Worm (Caenorhabditis elegans) whole organism, L1 larva: ENCODE data around the gene nas-20.

Source experiments
- C04F5.9 ChIP-seq: sonication (generic microtip); optimal IDR thresholded peaks from 2 replicates; lab custom pipeline; 2016; ENCODE audit warnings: missing genetic modification characterization, missing compliant biosample characterization
- aha-1 ChIP-seq: fragments of 150-350 bp; optimal IDR thresholded peaks from 2 replicates; lab custom pipeline; 2014; ENCODE audit warnings: missing biosample characterization, missing genetic modification characterization
- alr-1 ChIP-seq: fragments of 200-800 bp; sonication (Bioruptor generic); optimal IDR thresholded peaks from 2 replicates; lab custom pipeline; 2018; ENCODE audit warnings: borderline replicate concordance, mild to moderate bottlenecking, missing genetic modification characterization, missing compliant biosample characterization
- blmp-1 ChIP-seq: fragments of 150-350 bp; optimal IDR thresholded peaks from 2 replicates; lab custom pipeline; 2014; ENCODE audit warnings: missing biosample characterization, missing genetic modification characterization
- ceh-8 ChIP-seq: fragments of 200-800 bp; sonication (Bioruptor generic); optimal IDR thresholded peaks from 2 replicates; lab custom pipeline; 2018; ENCODE audit warnings: mild to moderate bottlenecking, missing genetic modification characterization, moderate library complexity, missing compliant biosample characterization
- ceh-82 ChIP-seq, 3 experiments: fragments of 150-350 bp in 1 of 3; sonication (generic microtip) in 2 of 3; optimal IDR thresholded peaks; 2 replicates each; lab custom pipeline; 2014 to 2017; ENCODE audit warnings: missing biosample characterization in 3 of 3, missing genetic modification characterization in 3 of 3
- ceh-90 ChIP-seq: sonication (generic microtip); optimal IDR thresholded peaks from 2 replicates; lab custom pipeline; 2016; ENCODE audit warnings: missing genetic modification characterization, missing compliant biosample characterization
- ces-1 ChIP-seq: fragments of 150-350 bp; optimal IDR thresholded peaks from 2 replicates; lab custom pipeline; 2014; ENCODE audit warnings: missing biosample characterization, missing genetic modification reagents, missing genetic modification characterization
- dpl-1 ChIP-seq, 3 experiments: fragments of 150-350 bp in 2 of 3; sonication (generic microtip) in 1 of 3; optimal IDR thresholded peaks; 2 replicates each; lab custom pipeline; 2014 to 2017; ENCODE audit warnings: missing biosample characterization in 3 of 3, missing genetic modification characterization in 3 of 3, missing genetic modification reagents in 3 of 3
- dsc-1 ChIP-seq: sonication (generic microtip); optimal IDR thresholded peaks from 2 replicates; lab custom pipeline; 2016; ENCODE audit warnings: mild to moderate bottlenecking, missing genetic modification characterization, missing compliant biosample characterization
- efl-1 ChIP-seq, 4 experiments: fragments of 150-350 bp; optimal IDR thresholded peaks in 3 of 4; peaks in 1 of 4; 1 replicate in 1 of 4; 2 replicates in 3 of 4; lab custom pipeline; 2014; ENCODE audit warnings: missing biosample characterization in 2 of 4, missing genetic modification characterization in 2 of 4, missing genetic modification reagents in 2 of 4
- efl-3 ChIP-seq: fragments of 200-800 bp; sonication (Bioruptor generic); optimal IDR thresholded peaks from 2 replicates; lab custom pipeline; 2018; ENCODE audit warnings: mild to moderate bottlenecking, missing genetic modification characterization, missing compliant biosample characterization
- egl-13 ChIP-seq: sonication (generic microtip); optimal IDR thresholded peaks from 2 replicates; lab custom pipeline; 2016; ENCODE audit warnings: missing genotype, missing genetic modification reagents, missing genetic modification characterization, missing compliant biosample characterization
- egl-27 ChIP-seq, 2 experiments: fragments of 150-350 bp in 1 of 2; sonication (generic microtip); optimal IDR thresholded peaks; 3 replicates each; lab custom pipeline; 2017 to 2018; ENCODE audit warnings: missing biosample characterization in 2 of 2, missing genetic modification characterization in 2 of 2, missing genetic modification reagents in 2 of 2
- elt-3 ChIP-seq, 6 experiments: fragments of 150-350 bp in 1 of 6; sonication (generic microtip); optimal IDR thresholded peaks; 2 replicates each; lab custom pipeline; 2017 to 2018; ENCODE audit warnings: missing biosample characterization in 6 of 6, missing genetic modification characterization in 6 of 6, inconsistent platforms in 1 of 6
- fkh-10 ChIP-seq: sonication (generic microtip); optimal IDR thresholded peaks from 2 replicates; lab custom pipeline; 2017; ENCODE audit warnings: missing biosample characterization, missing genetic modification reagents, missing genetic modification characterization
- fkh-8 ChIP-seq: sonication (generic microtip); optimal IDR thresholded peaks from 2 replicates; lab custom pipeline; 2016; ENCODE audit warnings: mild to moderate bottlenecking, missing genetic modification characterization, missing compliant biosample characterization
- grh-1 ChIP-seq: fragments of 200-800 bp; sonication (Bioruptor generic); IDR thresholded peaks from 2 replicates; pipeline ENCODE4 v1.3.6; 2022; ENCODE audit warnings: missing genetic modification reagents, missing genetic modification characterization, missing compliant biosample characterization
- isw-1 ChIP-seq: fragments of 200-800 bp; sonication (Bioruptor generic); IDR thresholded peaks from 2 replicates; pipeline ENCODE4 v1.3.6; 2022; ENCODE audit warnings: missing genetic modification characterization, missing compliant biosample characterization
- jun-1 ChIP-seq: fragments of 150-350 bp; optimal IDR thresholded peaks from 2 replicates; lab custom pipeline; 2014; ENCODE audit warnings: missing biosample characterization, missing genetic modification reagents, missing genetic modification characterization
- lin-13 ChIP-seq: fragments of 150-350 bp; optimal IDR thresholded peaks from 2 replicates; lab custom pipeline; 2014; ENCODE audit warnings: missing biosample characterization, missing genetic modification reagents, missing genetic modification characterization
- lin-14 ChIP-seq: fragments of 200-800 bp; sonication (Bioruptor generic); optimal IDR thresholded peaks from 2 replicates; lab custom pipeline; 2018; ENCODE audit warnings: mild to moderate bottlenecking, missing genetic modification characterization, moderate library complexity, missing compliant biosample characterization
- lin-39 ChIP-seq: fragments of 150-350 bp; optimal IDR thresholded peaks from 2 replicates; lab custom pipeline; 2014; ENCODE audit warnings: missing biosample characterization, missing genetic modification reagents, missing genetic modification characterization
- lir-3 ChIP-seq: sonication (generic microtip); optimal IDR thresholded peaks from 2 replicates; lab custom pipeline; 2016; ENCODE audit warnings: mild to moderate bottlenecking, missing genetic modification characterization, moderate library complexity, missing compliant biosample characterization; ENCODE audit not compliant: poor library complexity
- mab-9 ChIP-seq: fragments of 200-800 bp; sonication (Bioruptor generic); IDR thresholded peaks from 2 replicates; pipeline ENCODE4 v1.3.6; 2022; ENCODE audit warnings: missing genetic modification reagents, missing genetic modification characterization, missing compliant biosample characterization
- mef-2 ChIP-seq: fragments of 150-350 bp; optimal IDR thresholded peaks from 2 replicates; lab custom pipeline; 2014; ENCODE audit warnings: missing biosample characterization, missing genetic modification characterization
- mep-1 ChIP-seq: fragments of 150-350 bp; optimal IDR thresholded peaks from 2 replicates; lab custom pipeline; 2014; ENCODE audit warnings: missing biosample characterization, missing genetic modification characterization
- nhr-237 ChIP-seq: fragments of 150-350 bp; optimal IDR thresholded peaks from 2 replicates; lab custom pipeline; 2014; ENCODE audit warnings: missing biosample characterization, missing genetic modification characterization
- nhr-47 ChIP-seq: sonication (generic microtip); optimal IDR thresholded peaks from 2 replicates; lab custom pipeline; 2016; ENCODE audit warnings: mild to moderate bottlenecking, missing genetic modification characterization, moderate library complexity, missing compliant biosample characterization
- nhr-71 ChIP-seq: sonication (generic microtip); optimal IDR thresholded peaks from 2 replicates; lab custom pipeline; 2016; ENCODE audit warnings: mild to moderate bottlenecking, missing genetic modification characterization, moderate library complexity, missing compliant biosample characterization
- nhr-85 ChIP-seq: sonication (generic microtip); peaks from one replicate; lab custom pipeline; 2016; ENCODE audit warnings: missing genetic modification characterization, inconsistent platforms, missing compliant biosample characterization
- snu-23 ChIP-seq: sonication (generic microtip); optimal IDR thresholded peaks from 2 replicates; lab custom pipeline; 2016; ENCODE audit warnings: missing genetic modification characterization, missing compliant biosample characterization
- sox-4 ChIP-seq: sonication (generic microtip); optimal IDR thresholded peaks from 2 replicates; lab custom pipeline; 2016; ENCODE audit warnings: missing genetic modification characterization, missing compliant biosample characterization
- tbx-2 ChIP-seq: sonication (generic microtip); optimal IDR thresholded peaks from 2 replicates; lab custom pipeline; 2016; ENCODE audit warnings: missing genetic modification characterization, missing compliant biosample characterization
- unc-62 ChIP-seq: fragments of 150-350 bp; optimal IDR thresholded peaks from 2 replicates; lab custom pipeline; 2014; ENCODE audit warnings: missing biosample characterization, missing genetic modification reagents, missing genetic modification characterization
- unc-86 ChIP-seq: sonication (generic microtip); optimal IDR thresholded peaks from 2 replicates; lab custom pipeline; 2016; ENCODE audit warnings: missing genetic modification characterization, missing compliant biosample characterization
- unc-98 ChIP-seq: fragments of 200-800 bp; sonication (Bioruptor generic); IDR thresholded peaks from 2 replicates; pipeline ENCODE4 v1.3.6; 2022; ENCODE audit warnings: missing genetic modification characterization, missing compliant biosample characterization
- vab-15 ChIP-seq: sonication (generic microtip); optimal IDR thresholded peaks from 2 replicates; lab custom pipeline; 2017; ENCODE audit warnings: missing genotype, mild to moderate bottlenecking, missing genetic modification characterization, missing compliant biosample characterization
- xbp-1 ChIP-seq: sonication (generic microtip); optimal IDR thresholded peaks from 2 replicates; lab custom pipeline; 2016; ENCODE audit warnings: missing genetic modification characterization, missing compliant biosample characterization
- zag-1 ChIP-seq: fragments of 150-350 bp; optimal IDR thresholded peaks from 2 replicates; lab custom pipeline; 2014; ENCODE audit warnings: missing biosample characterization, missing genetic modification characterization
- ztf-11 ChIP-seq, 2 experiments: sonication (generic microtip); optimal IDR thresholded peaks; 2 replicates each; lab custom pipeline; 2016 to 2017; ENCODE audit warnings: missing genetic modification characterization in 2 of 2, missing biosample characterization in 1 of 2, missing compliant biosample characterization in 1 of 2

Gene nas-20

ce11 chrV:11430823-11431222 lies 41.3 kb downstream of the nas-20 start:
- TF ChIP-seq ces-1 (no peak), ceh-90 (tag; lab: Kevin White, UChicago) (no peak), fkh-10 (GFP tag; lab: Kevin White, UChicago) (peak; percentile 72), lin-14 (GFP tag; lab: Kevin White, UChicago) (peak; percentile 11)

DNA sequence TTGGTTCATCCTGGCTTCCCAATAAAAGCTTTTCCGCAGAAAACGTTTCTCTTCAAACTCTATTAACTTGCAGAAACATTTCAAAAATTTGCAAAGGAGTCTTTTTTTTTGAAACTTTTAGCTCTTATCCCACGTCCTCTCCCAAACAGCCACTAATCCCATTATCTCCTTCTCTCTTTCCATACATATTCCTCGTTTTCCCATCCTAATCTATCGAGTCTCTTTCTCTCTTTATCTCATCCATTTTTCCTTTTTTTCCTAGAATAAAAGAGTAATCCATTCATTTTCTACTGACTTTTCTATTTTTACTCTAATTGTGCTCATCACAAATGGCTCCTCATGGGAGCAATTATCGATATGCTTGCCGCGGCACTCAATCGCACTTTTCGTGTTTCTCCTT lies 43.4 kb downstream of the nas-20 start:
- TF ChIP-seq zag-1 (tag; lab: Kevin White, UChicago) = peak; percentile 11
- peak; percentile 53 for TF ChIP-seq ces-1
- no peak for TF ChIP-seq lir-3 (tag; lab: Kevin White, UChicago)
- no peak for TF ChIP-seq elt-3 (tag; optimal IDR thresholded peaks at IDR 0.05; lab: Kevin White, UChicago)
- no peak for TF ChIP-seq unc-98 (GFP tag; lab: Robert Waterston, UW)
- peak; percentile 19 for TF ChIP-seq nhr-47
- TF ChIP-seq snu-23 (GFP tag; lab: Kevin White, UChicago) = no peak
- TF ChIP-seq ceh-8 = no peak
- no peak for TF ChIP-seq fkh-8 (tag; lab: Kevin White, UChicago)
- TF ChIP-seq C04F5.9 = no peak
- TF ChIP-seq efl-3 = no peak
- peak; percentile 22 for TF ChIP-seq unc-86 (tag; lab: Kevin White, UChicago)
- no peak for TF ChIP-seq ztf-11 (tag; optimal IDR thresholded peaks at IDR 0.05; lab: Kevin White, UChicago)
- TF ChIP-seq xbp-1 = no peak
- no peak for TF ChIP-seq alr-1
- TF ChIP-seq mep-1 (tag; lab: Kevin White, UChicago) = no peak
- TF ChIP-seq lin-14 (GFP tag; lab: Kevin White, UChicago) = peak; percentile 78
- TF ChIP-seq efl-1 (optimal IDR thresholded peaks at IDR 0.05; lab: Kevin White, UChicago) = no peak
- no peak for TF ChIP-seq efl-1 (GFP tag; optimal IDR thresholded peaks at IDR 0.05 in 1 of 2; lab: Kevin White, UChicago)
- TF ChIP-seq jun-1 = no peak
- TF ChIP-seq lin-39 = no peak
- peak; percentile 42 for TF ChIP-seq nhr-71 (tag; lab: Kevin White, UChicago)
- TF ChIP-seq mef-2 (tag; lab: Kevin White, UChicago) = no peak
- TF ChIP-seq nhr-85 (tag; lab: Kevin White, UChicago) = no peak
- no peak for TF ChIP-seq sox-4 (tag; lab: Kevin White, UChicago)
- TF ChIP-seq tbx-2 (tag; lab: Kevin White, UChicago) = peak; percentile 74
- no peak for TF ChIP-seq unc-62
- peak; percentile 81 for TF ChIP-seq dsc-1 (tag; lab: Kevin White, UChicago)

DNA sequence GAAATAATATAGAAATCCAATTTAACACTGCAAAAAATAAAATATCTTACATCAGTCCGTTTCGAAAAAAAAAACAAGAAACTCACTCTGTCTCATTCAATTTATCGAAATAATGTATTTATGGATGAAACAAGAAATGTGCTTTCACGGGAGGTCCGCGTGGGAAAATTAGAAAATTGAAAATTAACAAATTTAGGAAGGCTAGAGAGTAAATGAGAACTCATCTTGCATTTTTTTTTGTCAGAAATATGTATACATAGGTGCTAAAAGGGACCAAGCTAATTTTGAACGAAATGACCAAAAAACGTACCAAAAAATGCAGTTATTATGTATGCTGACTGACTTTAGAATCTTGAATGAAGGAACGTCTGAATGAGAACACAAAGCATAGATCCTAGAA lies 47.5 kb downstream of the nas-20 start, which contains the start of gene T26H10.2:
T26H10.2 (minus strand) TSS at position 101 of the 400 bp plus-strand sequence.
- TF ChIP-seq aha-1 (tag; lab: Kevin White, UChicago) = no peak
- no peak for TF ChIP-seq grh-1 (GFP tag; lab: Robert Waterston, UW)
- no peak for TF ChIP-seq nhr-71 (tag; lab: Kevin White, UChicago)
- no peak for TF ChIP-seq egl-13 (tag; lab: Kevin White, UChicago)
- TF ChIP-seq jun-1 = no peak

DNA sequence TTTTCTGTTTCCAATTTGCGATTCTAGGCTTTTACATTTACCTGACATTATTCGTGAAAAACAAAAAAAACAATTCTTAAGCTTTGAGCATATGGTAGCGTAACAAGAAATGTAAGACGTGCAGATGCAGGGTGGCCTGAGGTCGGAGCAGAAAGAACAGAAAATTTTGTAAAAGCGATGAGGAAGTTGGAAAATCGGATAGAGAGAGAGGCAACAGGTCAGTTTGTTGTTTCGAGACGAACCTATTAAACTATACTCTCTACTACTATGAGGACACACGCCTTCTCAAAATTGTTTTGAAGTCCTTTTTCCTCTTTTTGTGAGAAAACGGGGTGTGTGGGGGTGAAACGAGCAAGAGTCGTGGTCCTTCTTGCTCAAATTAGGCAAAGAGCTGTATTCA lies 50.5 kb downstream of the nas-20 start, which contains the start of gene des-2:
des-2 (minus strand) TSS at position 101 of the 400 bp plus-strand sequence.
- TF ChIP-seq dsc-1 (tag; lab: Kevin White, UChicago) (no peak), ceh-82 (tag; optimal IDR thresholded peaks at IDR 0.05; lab: Kevin White, UChicago) (no peak), xbp-1 (no peak), nhr-237 (tag; lab: Kevin White, UChicago) (no peak), lin-13 (GFP tag; lab: Kevin White, UChicago) (no peak), egl-13 (tag; lab: Kevin White, UChicago) (no peak), dpl-1 (GFP tag; optimal IDR thresholded peaks at IDR 0.05; lab: Kevin White, UChicago) (no peak), tbx-2 (tag; lab: Kevin White, UChicago) (no peak), alr-1 (no peak), mep-1 (tag; lab: Kevin White, UChicago) (no peak), grh-1 (GFP tag; lab: Robert Waterston, UW) (no peak), vab-15 (tag; lab: Kevin White, UChicago) (no peak), unc-86 (tag; lab: Kevin White, UChicago) (no peak), isw-1 (no peak), blmp-1 (tag; lab: Kevin White, UChicago) (no peak), mab-9 (GFP tag; lab: Robert Waterston, UW) (no peak), egl-27 (tag; optimal IDR thresholded peaks at IDR 0.05; lab: Kevin White, UChicago) (no peak)
